Worm (Caenorhabditis elegans): Measurements from ENCODE around the gene srx-97.

Gene srx-97

ce11 chrII:3699591-3699990 is 30.4 kb upstream of the srx-97 start, which contains the start of gene srx-104:
srx-104 (minus strand) TSS chrII:3699691.
- TF ChIP-seq F57A8.1 (GFP tag; optimal IDR thresholded peaks at IDR 0.05), result no peak
- no peak for TF ChIP-seq hlh-26 (GFP tag; conservative IDR thresholded peaks at IDR 0.05)
- no peak for TF ChIP-seq ztf-18 (tag; optimal IDR thresholded peaks at IDR 0.05)
- TF ChIP-seq akir-1 (GFP tag; optimal IDR thresholded peaks at IDR 0.05), result no peak
- no peak for TF ChIP-seq F49E8.2 (tag; optimal IDR thresholded peaks at IDR 0.05; ENCODE audit: insufficient read depth)
- TF ChIP-seq atf-7 (tag; optimal IDR thresholded peaks at IDR 0.05), result no peak
- no peak for TF ChIP-seq ets-4 (GFP tag; optimal IDR thresholded peaks at IDR 0.05)

DNA sequence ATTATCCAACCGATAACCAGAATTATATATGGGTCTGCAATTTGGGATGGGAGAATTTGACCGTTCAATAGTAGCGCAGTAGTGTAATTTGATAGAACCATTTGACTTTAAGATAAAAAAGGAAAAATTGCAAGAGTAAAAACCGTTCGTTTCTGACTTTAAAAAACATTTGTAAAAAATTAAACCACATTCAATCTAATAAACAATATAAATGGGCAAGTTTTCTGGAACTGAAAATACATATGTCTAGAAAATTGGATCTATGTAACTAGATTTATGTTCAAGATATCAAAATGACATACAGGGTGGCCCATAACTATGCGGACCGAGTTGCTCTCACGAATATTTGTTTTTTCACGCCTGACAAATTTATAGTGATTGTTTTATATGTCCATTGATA is 25.4 kb upstream of the srx-97 start, which contains the start of gene srx-102:
Gene srx-102 (minus strand): TSS at position 101 of the 400 bp plus-strand sequence.
- TF ChIP-seq mxl-1 (tag; optimal IDR thresholded peaks at IDR 0.05) (no peak), gei-17 (GFP tag; optimal IDR thresholded peaks at IDR 0.05) (no peak), lsl-1 (GFP tag; optimal IDR thresholded peaks at IDR 0.05) (no peak), efl-1 (GFP tag; optimal IDR thresholded peaks at IDR 0.05) (no peak)

DNA sequence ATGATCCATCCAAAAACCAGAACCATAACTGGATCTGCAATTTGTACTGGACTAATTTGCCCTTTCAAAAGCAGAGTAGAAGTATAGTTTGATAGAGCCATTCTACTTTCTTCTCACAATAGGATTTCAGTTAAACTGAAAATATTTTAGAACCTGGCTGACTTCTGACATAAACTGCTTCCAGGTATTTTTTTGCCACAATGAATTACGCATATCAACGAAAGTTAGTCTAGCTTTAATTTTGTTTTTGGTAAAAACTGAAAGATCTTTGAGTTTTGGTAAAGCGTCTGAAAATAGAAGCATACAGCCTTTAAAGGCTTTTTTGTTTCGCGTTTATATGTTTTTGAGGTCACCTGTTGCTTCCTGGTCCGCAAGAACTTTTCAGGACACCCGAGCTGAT is 21.4 kb upstream of the srx-97 start, which contains the start of gene srx-101:
Gene srx-101 (minus strand): TSS at position 101 of the 400 bp plus-strand sequence.
- no peak for TF ChIP-seq zfh-2 (GFP tag; conservative IDR thresholded peaks at IDR 0.05)
- TF ChIP-seq ccch-3 (GFP tag; optimal IDR thresholded peaks at IDR 0.05), result no peak
- no peak for TF ChIP-seq F10E7.11 (tag; optimal IDR thresholded peaks at IDR 0.05)
- no peak for TF ChIP-seq F55B11.4 (tag; optimal IDR thresholded peaks at IDR 0.05; ENCODE audit: borderline replicate concordance, insufficient read depth)
- no peak for TF ChIP-seq aptf-3 (GFP tag; IDR thresholded peaks at IDR 0.05)
- TF ChIP-seq tbx-9 (tag; optimal IDR thresholded peaks at IDR 0.05; ENCODE audit: borderline replicate concordance), result no peak
- no peak for TF ChIP-seq hmg-20 (GFP tag; IDR thresholded peaks at IDR 0.05)
- TF ChIP-seq ama-1 (optimal IDR thresholded peaks at IDR 0.05), result no peak
- no peak for TF ChIP-seq ama-1 (GFP tag; optimal IDR thresholded peaks at IDR 0.05)
- no peak for TF ChIP-seq lin-40 (tag; optimal IDR thresholded peaks at IDR 0.05)
- TF ChIP-seq cebp-2 (GFP tag; IDR thresholded peaks at IDR 0.05), result no peak
- TF ChIP-seq T07F8.4 (tag; optimal IDR thresholded peaks at IDR 0.05), result no peak
- no peak for TF ChIP-seq Y53G8AR.9 (GFP tag; conservative IDR thresholded peaks at IDR 0.05)
- TF ChIP-seq akir-1 (GFP tag; optimal IDR thresholded peaks at IDR 0.05), result no peak
- no peak for TF ChIP-seq F49E8.2 (tag; optimal IDR thresholded peaks at IDR 0.05; ENCODE audit: insufficient read depth)
- no peak for TF ChIP-seq him-1 (tag; optimal IDR thresholded peaks at IDR 0.05)
- TF ChIP-seq chd-7 (tag; optimal IDR thresholded peaks at IDR 0.05), result no peak

- TF ChIP-seq akir-1 (GFP tag; optimal IDR thresholded peaks at IDR 0.05) (no peak), snpc-1.3 (tag; optimal IDR thresholded peaks at IDR 0.05; ENCODE audit: insufficient read depth) (no peak), C06A6.2 (GFP tag; conservative IDR thresholded peaks at IDR 0.05) (no peak), aptf-2 (GFP tag; conservative IDR thresholded peaks at IDR 0.05) (no peak), egrh-3 (GFP tag; IDR thresholded peaks at IDR 0.05) (peak; percentile 27; the same call in 1 of the 2 replicates), B0035.1 (tag; optimal IDR thresholded peaks at IDR 0.05) (no peak), sea-2 (GFP tag; IDR thresholded peaks at IDR 0.05) (no peak), madf-3 (GFP tag; IDR thresholded peaks at IDR 0.05) (no peak), F49E8.2 (tag; optimal IDR thresholded peaks at IDR 0.05; ENCODE audit: insufficient read depth) (no peak), madf-8 (GFP tag; conservative IDR thresholded peaks at IDR 0.05) (no peak), K12H6.12 (tag; optimal IDR thresholded peaks at IDR 0.05) (no peak), F57C9.4 (tag; optimal IDR thresholded peaks at IDR 0.05) (no peak), Y95B8A.8 (GFP tag; IDR thresholded peaks at IDR 0.05) (no peak), ets-4 (GFP tag; optimal IDR thresholded peaks at IDR 0.05) (no peak), ZK185.1 (tag; optimal IDR thresholded peaks at IDR 0.05; ENCODE audit: poor library complexity, severe bottlenecking) (no peak), zfh-2 (GFP tag; conservative IDR thresholded peaks at IDR 0.05) (peak; percentile 73), ceh-58 (GFP tag; IDR thresholded peaks at IDR 0.05) (0 out of 2 replicates have a peak, but pooled peaks have one; percentile 21), B0019.2 (GFP tag; conservative IDR thresholded peaks at IDR 0.05) (no peak), K11D2.4 (GFP tag; IDR thresholded peaks at IDR 0.05) (0 out of 2 replicates have a peak, but pooled peaks have one; percentile 30)
Observed at ce11 chrII:3688333-3688732, 19.1 kb upstream of the srx-97 start, which contains the start of gene ifas-1. ifas-1 (minus strand) TSS chrII:3688719.

All from whole organism, young adult.